In the genomic region with DNA sequence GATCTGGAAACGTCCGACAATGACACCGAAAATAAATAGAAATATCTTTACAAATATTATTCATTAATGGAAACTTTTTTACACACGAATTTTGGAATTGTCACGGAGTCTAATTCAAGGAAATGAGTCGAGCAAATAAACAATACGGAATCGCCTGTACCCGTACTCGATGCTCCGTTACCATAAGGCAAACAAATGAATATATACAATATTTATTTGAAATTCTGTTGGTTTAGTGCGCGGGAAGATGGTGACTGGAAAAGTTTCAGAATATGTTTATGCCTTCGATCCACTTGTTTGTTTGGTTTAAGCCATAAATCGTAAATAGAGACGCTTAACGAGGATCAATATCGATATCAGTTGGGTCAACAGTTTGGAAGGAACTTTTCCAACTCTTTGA, we compare ENCODE assay signal across 1 fruit fly cellular context.
TF ChIP-seq lines count a peak whose summit lies in the region.

No protein-coding gene starts in this region.

TF ChIP-seq in whole organism, embryonic, 481 proteins besides CTCF, POLR2A, EP300 and RAD21 (continued from another document):
- TF ChIP-seq CG18476 (GFP tag; optimal IDR thresholded peaks at IDR 0.05; lab: Kevin White, UChicago) (no peak), CG34376 (GFP tag; optimal IDR thresholded peaks at IDR 0.05; lab: Kevin White, UChicago) (no peak), Opbp (GFP tag; IDR thresholded peaks at IDR 0.05; lab: Robert Waterston, UW; ENCODE audit: partially characterized antibody) (no peak), CG4328 (GFP tag; optimal IDR thresholded peaks at IDR 0.05; lab: Kevin White, UChicago) (no peak), Sin3A (optimal IDR thresholded peaks at IDR 0.05; lab: Kevin White, UChicago) (no peak), Tbp (GFP tag; optimal IDR thresholded peaks at IDR 0.05; lab: Kevin White, UChicago) (no peak), nerfin-2 (GFP tag; IDR thresholded peaks at IDR 0.05; lab: Robert Waterston, UW; ENCODE audit: partially characterized antibody) (no peak), Xbp1 (GFP tag; optimal IDR thresholded peaks at IDR 0.05; lab: Kevin White, UChicago) (no peak), bbx (GFP tag; IDR thresholded peaks at IDR 0.05; lab: Robert Waterston, UW; ENCODE audit: partially characterized antibody) (no peak), YL-1 (GFP tag; optimal IDR thresholded peaks at IDR 0.05; lab: Kevin White, UChicago) (no peak), Sox102F (GFP tag; optimal IDR thresholded peaks at IDR 0.05; lab: Kevin White, UChicago) (no peak), CG14710 (tag; optimal IDR thresholded peaks at IDR 0.05; lab: Kevin White, UChicago) (peak; percentile 23), CG3163 (GFP tag; optimal IDR thresholded peaks at IDR 0.05; lab: Kevin White, UChicago) (no peak), CG30403 (GFP tag; optimal IDR thresholded peaks at IDR 0.05; lab: Kevin White, UChicago) (no peak), CG17328 (GFP tag; IDR thresholded peaks at IDR 0.05; lab: Robert Waterston, UW) (no peak), bowl (GFP tag; IDR thresholded peaks at IDR 0.05; lab: Robert Waterston, UW) (no peak), ATbp (GFP tag; optimal IDR thresholded peaks at IDR 0.05; lab: Kevin White, UChicago) (no peak), CG6654 (GFP tag; optimal IDR thresholded peaks at IDR 0.05; lab: Kevin White, UChicago) (no peak), Gsc (GFP tag; IDR thresholded peaks at IDR 0.05; lab: Robert Waterston, UW) (no peak), pb (GFP tag; optimal IDR thresholded peaks at IDR 0.05; lab: Kevin White, UChicago) (no peak), ash1 (GFP tag; optimal IDR thresholded peaks at IDR 0.05; lab: Kevin White, UChicago) (no peak), CG9797 (GFP tag; optimal IDR thresholded peaks at IDR 0.05; lab: Kevin White, UChicago) (no peak), CG10979 (tag; optimal IDR thresholded peaks at IDR 0.05; lab: Kevin White, UChicago) (no peak), odd (GFP tag; optimal IDR thresholded peaks at IDR 0.05; lab: Kevin White, UChicago) (no peak), TFAM (GFP tag; optimal IDR thresholded peaks at IDR 0.05; lab: Kevin White, UChicago) (no peak), jing (GFP tag; optimal IDR thresholded peaks at IDR 0.05; lab: Kevin White, UChicago) (no peak), CG3838 (GFP tag; optimal IDR thresholded peaks at IDR 0.05; lab: Kevin White, UChicago) (no peak), CG16863 (GFP tag; optimal IDR thresholded peaks at IDR 0.05; lab: Kevin White, UChicago) (no peak), pnt (GFP tag; optimal IDR thresholded peaks at IDR 0.05; lab: Kevin White, UChicago) (no peak), wdn (GFP tag; IDR thresholded peaks at IDR 0.05; lab: Robert Waterston, UW) (no peak), gfzf (GFP tag; optimal IDR thresholded peaks at IDR 0.05; lab: Kevin White, UChicago) (no peak), CG10147 (GFP tag; optimal IDR thresholded peaks at IDR 0.05; lab: Kevin White, UChicago) (no peak), Poxn (GFP tag; IDR thresholded peaks at IDR 0.05; lab: Robert Waterston, UW) (peak; percentile 22; the same call in 1 of the 2 replicates), Hr78 (GFP tag; optimal IDR thresholded peaks at IDR 0.05; lab: Kevin White, UChicago) (no peak), grau (tag; optimal IDR thresholded peaks at IDR 0.05; lab: Kevin White, UChicago) (no peak), exex (tag; optimal IDR thresholded peaks at IDR 0.05; lab: Kevin White, UChicago) (no peak), emc (GFP tag; optimal IDR thresholded peaks at IDR 0.05; lab: Kevin White, UChicago) (no peak), HmgZ (tag; optimal IDR thresholded peaks at IDR 0.05; lab: Kevin White, UChicago) (no peak), pho (GFP tag; optimal IDR thresholded peaks at IDR 0.05; lab: Kevin White, UChicago) (no peak), CG1603 (tag; optimal IDR thresholded peaks at IDR 0.05; lab: Kevin White, UChicago) (peak; percentile 1), CG4730 (GFP tag; IDR thresholded peaks at IDR 0.05; lab: Robert Waterston, UW) (no peak), CG8281 (tag; optimal IDR thresholded peaks at IDR 0.05; lab: Kevin White, UChicago) (no peak), CG12104 (GFP tag; optimal IDR thresholded peaks at IDR 0.05; lab: Kevin White, UChicago) (no peak), dmrt11E (tag; optimal IDR thresholded peaks at IDR 0.05; lab: Kevin White, UChicago) (peak; percentile 17), mam (GFP tag; optimal IDR thresholded peaks at IDR 0.05; lab: Kevin White, UChicago) (no peak), bab2 (GFP tag; optimal IDR thresholded peaks at IDR 0.05; lab: Kevin White, UChicago) (no peak), caup (GFP tag; optimal IDR thresholded peaks at IDR 0.05; lab: Kevin White, UChicago; ENCODE audit: severe bottlenecking) (peak; percentile 50), CG15601 (tag; optimal IDR thresholded peaks at IDR 0.05; lab: Kevin White, UChicago) (peak; percentile 2), CG31224 (GFP tag; IDR thresholded peaks at IDR 0.05; lab: Robert Waterston, UW) (no peak), CG8388 (GFP tag; optimal IDR thresholded peaks at IDR 0.05; lab: Kevin White, UChicago) (no peak), CG13775 (GFP tag; optimal IDR thresholded peaks at IDR 0.05; lab: Kevin White, UChicago) (no peak), CG17912 (GFP tag; optimal IDR thresholded peaks at IDR 0.05; lab: Kevin White, UChicago) (no peak), CG4404 (GFP tag; IDR thresholded peaks at IDR 0.05; lab: Robert Waterston, UW) (no peak), Hand (GFP tag; optimal IDR thresholded peaks at IDR 0.05; lab: Kevin White, UChicago) (no peak), rib (GFP tag; IDR thresholded peaks at IDR 0.05; lab: Robert Waterston, UW) (no peak), Elba2 (GFP tag; optimal IDR thresholded peaks at IDR 0.05; lab: Kevin White, UChicago) (no peak), CG14441 (GFP tag; IDR thresholded peaks at IDR 0.05; lab: Robert Waterston, UW) (no peak), Ada2b (GFP tag; IDR thresholded peaks at IDR 0.05; lab: Robert Waterston, UW) (no peak), ttk (GFP tag; IDR thresholded peaks at IDR 0.05; lab: Robert Waterston, UW) (no peak), CG13296 (GFP tag; optimal IDR thresholded peaks at IDR 0.05; lab: Kevin White, UChicago) (no peak), crp (GFP tag; optimal IDR thresholded peaks at IDR 0.05; lab: Kevin White, UChicago) (no peak), CG12299 (tag; optimal IDR thresholded peaks at IDR 0.05; lab: Kevin White, UChicago) (no peak), bigmax (GFP tag; optimal IDR thresholded peaks at IDR 0.05; lab: Kevin White, UChicago) (no peak), CG3847 (GFP tag; IDR thresholded peaks at IDR 0.05; lab: Robert Waterston, UW) (no peak), gsb (GFP tag; IDR thresholded peaks at IDR 0.05; lab: Robert Waterston, UW) (no peak), CG8944 (GFP tag; optimal IDR thresholded peaks at IDR 0.05; lab: Kevin White, UChicago) (no peak), bsh (GFP tag; optimal IDR thresholded peaks at IDR 0.05; lab: Kevin White, UChicago) (peak in 1 of 2 experiments; percentile 6), schlank (tag; optimal IDR thresholded peaks at IDR 0.05; lab: Kevin White, UChicago) (no peak), CG7745 (tag; optimal IDR thresholded peaks at IDR 0.05; lab: Kevin White, UChicago) (peak; percentile 9), CG10431 (GFP tag; optimal IDR thresholded peaks at IDR 0.05; lab: Kevin White, UChicago) (no peak), pita (GFP tag; optimal IDR thresholded peaks at IDR 0.05; lab: Kevin White, UChicago) (no peak), CG12659 (GFP tag; optimal IDR thresholded peaks at IDR 0.05; lab: Kevin White, UChicago) (no peak), CG8765 (GFP tag; IDR thresholded peaks at IDR 0.05; lab: Robert Waterston, UW) (no peak), Adf1 (GFP tag; IDR thresholded peaks at IDR 0.05; lab: Robert Waterston, UW) (no peak), CG32772 (GFP tag; IDR thresholded peaks at IDR 0.05; lab: Robert Waterston, UW) (no peak), tgo (GFP tag; IDR thresholded peaks at IDR 0.05; lab: Robert Waterston, UW) (no peak), CG8089 (GFP tag; optimal IDR thresholded peaks at IDR 0.05; lab: Kevin White, UChicago) (no peak), vfl (GFP tag; optimal IDR thresholded peaks at IDR 0.05; lab: Kevin White, UChicago) (no peak), az2 (GFP tag; optimal IDR thresholded peaks at IDR 0.05; lab: Kevin White, UChicago) (no peak), CG18764 (GFP tag; optimal IDR thresholded peaks at IDR 0.05; lab: Kevin White, UChicago) (no peak), Mrtf (GFP tag; IDR thresholded peaks at IDR 0.05; lab: Robert Waterston, UW) (no peak)
